Fruit fly (Drosophila melanogaster) whole organism, prepupa: ENCODE results near the gene mRpL27.
A peak's percentile ranks its signal among the peaks of the same experiment; 100 is the strongest.

Experiments used
- Blimp-1 ChIP-seq: fragments of 200-800 bp; sonication (Bioruptor generic); optimal IDR thresholded peaks from 3 replicates; lab custom pipeline; 2017; ENCODE audit warnings: missing biosample characterization, missing genetic modification characterization, mild to moderate bottlenecking, moderate library complexity, missing genetic modification reagents
- CG10631 ChIP-seq: fragments of 200-800 bp; sonication (Bioruptor generic); optimal IDR thresholded peaks from 2 replicates; lab custom pipeline; 2016; ENCODE audit warnings: missing biosample characterization, missing genetic modification characterization
- CG11294 ChIP-seq: fragments of 200-800 bp; sonication (Bioruptor generic); IDR thresholded peaks from 2 replicates; pipeline ENCODE4 v1.3.6; 2022; ENCODE audit warnings: missing biosample characterization, missing genetic modification characterization
- CG11762 ChIP-seq: fragments of 200-800 bp; sonication (Bioruptor generic); optimal IDR thresholded peaks from 3 replicates; lab custom pipeline; 2016; ENCODE audit warnings: missing biosample characterization, missing genetic modification characterization; ENCODE audit not compliant: insufficient read depth
- CG11902 ChIP-seq: fragments of 200-800 bp; sonication (Bioruptor generic); optimal IDR thresholded peaks from 3 replicates; lab custom pipeline; 2016; ENCODE audit warnings: missing biosample characterization, missing genetic modification characterization
- CG15336 ChIP-seq: fragments of 200-800 bp; sonication (Bioruptor generic); IDR thresholded peaks from 2 replicates; pipeline ENCODE4 v1.3.6; 2022; ENCODE audit warnings: missing biosample characterization, missing genetic modification characterization
- CG1621 ChIP-seq: fragments of 200-800 bp; sonication (Bioruptor generic); optimal IDR thresholded peaks from 3 replicates; lab custom pipeline; 2018; ENCODE audit warnings: missing biosample characterization, mild to moderate bottlenecking, missing genetic modification characterization
- CG16779 ChIP-seq: fragments of 200-800 bp; sonication (Bioruptor generic); optimal IDR thresholded peaks from 3 replicates; lab custom pipeline; 2017; ENCODE audit warnings: missing biosample characterization, mild to moderate bottlenecking, missing genetic modification characterization
- CG31627 ChIP-seq: fragments of 200-800 bp; sonication (Bioruptor generic); optimal IDR thresholded peaks from 3 replicates; lab custom pipeline; 2016; ENCODE audit warnings: missing biosample characterization, missing genetic modification characterization
- CG32006 ChIP-seq: fragments of 200-800 bp; sonication (Bioruptor generic); optimal IDR thresholded peaks from 3 replicates; lab custom pipeline; 2017; ENCODE audit warnings: missing biosample characterization, mild to moderate bottlenecking, missing genetic modification characterization
- CG34406 ChIP-seq: fragments of 200-800 bp; sonication (Bioruptor generic); optimal IDR thresholded peaks from 3 replicates; lab custom pipeline; 2016; ENCODE audit warnings: missing biosample characterization, missing genetic modification characterization
- CG4318 ChIP-seq: fragments of 200-800 bp; sonication (Bioruptor generic); optimal IDR thresholded peaks from 3 replicates; lab custom pipeline; 2017; ENCODE audit warnings: missing biosample characterization, mild to moderate bottlenecking, missing genetic modification characterization
- CG6163 ChIP-seq: fragments of 200-800 bp; sonication (Bioruptor generic); IDR thresholded peaks from 3 replicates; pipeline ENCODE4 v1.3.6; 2022; ENCODE audit warnings: missing biosample characterization, missing genetic modification characterization
- CG6276 ChIP-seq: fragments of 200-800 bp; sonication (Bioruptor generic); optimal IDR thresholded peaks from 2 replicates; lab custom pipeline; 2017; ENCODE audit warnings: missing biosample characterization, mild to moderate bottlenecking, missing genetic modification characterization
- CG6808 ChIP-seq: fragments of 200-800 bp; sonication (Bioruptor generic); optimal IDR thresholded peaks from 3 replicates; lab custom pipeline; 2017; ENCODE audit warnings: missing biosample characterization, missing genetic modification characterization, mild to moderate bottlenecking, moderate library complexity, missing genetic modification reagents
- CG7368 ChIP-seq: fragments of 200-800 bp; sonication (Bioruptor generic); optimal IDR thresholded peaks from 3 replicates; lab custom pipeline; 2016; ENCODE audit warnings: missing biosample characterization, missing genetic modification characterization
- CG8119 ChIP-seq: fragments of 200-800 bp; sonication (Bioruptor generic); IDR thresholded peaks from 3 replicates; pipeline ENCODE4 v1.3.6; 2022; ENCODE audit warnings: missing biosample characterization, missing genetic modification characterization
- CG8319 ChIP-seq: fragments of 200-800 bp; sonication (Bioruptor generic); optimal IDR thresholded peaks from 3 replicates; lab custom pipeline; 2016; ENCODE audit warnings: missing biosample characterization, missing genetic modification characterization
- CG8632 ChIP-seq: fragments of 200-800 bp; sonication (Bioruptor generic); optimal IDR thresholded peaks from 3 replicates; lab custom pipeline; 2016; ENCODE audit warnings: missing biosample characterization, missing genetic modification characterization
- CG9139 ChIP-seq: fragments of 200-800 bp; sonication (Bioruptor generic); optimal IDR thresholded peaks from 3 replicates; lab custom pipeline; 2017; ENCODE audit warnings: missing biosample characterization, mild to moderate bottlenecking, missing genetic modification characterization
- Eip78C ChIP-seq: fragments of 200-800 bp; sonication (Bioruptor generic); peaks from one replicate; lab custom pipeline; 2016; ENCODE audit warnings: missing biosample characterization, missing genetic modification characterization
- Eip93F ChIP-seq: fragments of 200-800 bp; sonication (Bioruptor generic); optimal IDR thresholded peaks from 2 replicates; lab custom pipeline; 2016; ENCODE audit warnings: missing biosample characterization, mild to moderate bottlenecking, missing genetic modification characterization
- Ets21C ChIP-seq: fragments of 200-800 bp; sonication (Bioruptor generic); optimal IDR thresholded peaks from 3 replicates; lab custom pipeline; 2016; ENCODE audit warnings: missing biosample characterization, missing genetic modification characterization
- Ets96B ChIP-seq: fragments of 200-800 bp; optimal IDR thresholded peaks from 2 replicates; lab custom pipeline; 2019; ENCODE audit warnings: missing biosample characterization, mild to moderate bottlenecking, missing genetic modification characterization, moderate library complexity
- Hr38 ChIP-seq: sonication (Bioruptor generic); optimal IDR thresholded peaks from 2 replicates; lab custom pipeline; 2016; ENCODE audit warnings: missing biosample characterization, missing genetic modification characterization
- Hr39 ChIP-seq: fragments of 200-800 bp; sonication (Bioruptor generic); optimal IDR thresholded peaks from 2 replicates; lab custom pipeline; 2016; ENCODE audit warnings: missing biosample characterization, missing genetic modification characterization
- Hr4 ChIP-seq: fragments of 200-800 bp; sonication (Bioruptor generic); optimal IDR thresholded peaks from 3 replicates; lab custom pipeline; 2016; ENCODE audit warnings: missing biosample characterization, missing genetic modification characterization
- Met ChIP-seq: fragments of 200-800 bp; sonication (Bioruptor generic); optimal IDR thresholded peaks from 3 replicates; lab custom pipeline; 2016; ENCODE audit warnings: missing biosample characterization, missing genetic modification characterization
- OdsH ChIP-seq: fragments of 200-800 bp; sonication (Bioruptor generic); optimal IDR thresholded peaks from 3 replicates; lab custom pipeline; 2016; ENCODE audit warnings: missing biosample characterization, missing genetic modification characterization
- Smox ChIP-seq: fragments of 200-800 bp; sonication (Bioruptor generic); optimal IDR thresholded peaks from 3 replicates; lab custom pipeline; 2016; ENCODE audit warnings: missing biosample characterization, missing genetic modification characterization
- Sox102F ChIP-seq: fragments of 200-800 bp; sonication (Bioruptor generic); optimal IDR thresholded peaks from 2 replicates; lab custom pipeline; 2016; ENCODE audit warnings: missing biosample characterization, mild to moderate bottlenecking, missing genetic modification characterization
- achi ChIP-seq: fragments of 200-800 bp; sonication (Bioruptor generic); optimal IDR thresholded peaks from 3 replicates; lab custom pipeline; 2016; ENCODE audit warnings: missing biosample characterization, missing genetic modification characterization
- acj6 ChIP-seq: fragments of 200-800 bp; sonication (Bioruptor generic); optimal IDR thresholded peaks from 3 replicates; lab custom pipeline; 2016; ENCODE audit warnings: missing biosample characterization, missing genetic modification characterization
- cyc ChIP-seq: fragments of 200-800 bp; sonication (Bioruptor generic); optimal IDR thresholded peaks from 3 replicates; lab custom pipeline; 2016; ENCODE audit warnings: missing biosample characterization, missing genetic modification characterization
- dsx ChIP-seq: fragments of 200-800 bp; optimal IDR thresholded peaks from 3 replicates; lab custom pipeline; 2019; ENCODE audit warnings: missing biosample characterization, mild to moderate bottlenecking, missing genetic modification characterization, moderate library complexity; ENCODE audit not compliant: poor library complexity, severe bottlenecking
- eg ChIP-seq: fragments of 200-800 bp; sonication (Bioruptor generic); IDR thresholded peaks from 3 replicates; pipeline ENCODE4 v1.3.6; 2022; ENCODE audit warnings: missing biosample characterization, missing genetic modification characterization
- fd59A ChIP-seq: fragments of 200-800 bp; sonication (Bioruptor generic); optimal IDR thresholded peaks from 2 replicates; lab custom pipeline; 2017; ENCODE audit warnings: missing biosample characterization, mild to moderate bottlenecking, missing genetic modification characterization, missing genetic modification reagents
- fd85E ChIP-seq: fragments of 200-800 bp; sonication (Bioruptor generic); optimal IDR thresholded peaks from 3 replicates; lab custom pipeline; 2016; ENCODE audit warnings: missing biosample characterization, missing genetic modification characterization
- lz ChIP-seq: fragments of 200-800 bp; sonication (Bioruptor generic); optimal IDR thresholded peaks from 3 replicates; lab custom pipeline; 2016; ENCODE audit warnings: missing biosample characterization, missing genetic modification characterization
- net ChIP-seq: fragments of 200-800 bp; sonication (Bioruptor generic); optimal IDR thresholded peaks from 3 replicates; lab custom pipeline; 2016; ENCODE audit warnings: missing biosample characterization, missing genetic modification characterization
- pdm3 ChIP-seq: fragments of 200-800 bp; sonication (Bioruptor generic); optimal IDR thresholded peaks from 3 replicates; lab custom pipeline; 2016; ENCODE audit warnings: missing biosample characterization, missing genetic modification characterization
- salr ChIP-seq, 2 experiments: fragments of 200-800 bp; sonication (Bioruptor generic); optimal IDR thresholded peaks; 3 replicates each; lab custom pipeline; 2016 to 2018; ENCODE audit warnings: missing biosample characterization in 2 of 2, missing genetic modification characterization in 2 of 2, mild to moderate bottlenecking in 1 of 2
- spab ChIP-seq: fragments of 200-800 bp; sonication (Bioruptor generic); optimal IDR thresholded peaks from 2 replicates; lab custom pipeline; 2017; ENCODE audit warnings: missing biosample characterization, mild to moderate bottlenecking, missing genetic modification characterization, missing genetic modification reagents
- ss ChIP-seq, 2 experiments: fragments of 200-800 bp; sonication (Bioruptor generic); optimal IDR thresholded peaks; 2 replicates in 1 of 2; 3 replicates in 1 of 2; lab custom pipeline; 2017 to 2018; ENCODE audit warnings: mild to moderate bottlenecking in 2 of 2, missing biosample characterization in 2 of 2, missing genetic modification characterization in 2 of 2, moderate library complexity in 1 of 2
- topi ChIP-seq: fragments of 200-800 bp; sonication (Bioruptor generic); optimal IDR thresholded peaks from 3 replicates; lab custom pipeline; 2016; ENCODE audit warnings: missing biosample characterization, missing genetic modification characterization
- vri ChIP-seq: fragments of 200-800 bp; sonication (Bioruptor generic); optimal IDR thresholded peaks from 3 replicates; lab custom pipeline; 2016; ENCODE audit warnings: missing biosample characterization, mild to moderate bottlenecking, missing genetic modification characterization

The mRpL27 gene

DNA sequence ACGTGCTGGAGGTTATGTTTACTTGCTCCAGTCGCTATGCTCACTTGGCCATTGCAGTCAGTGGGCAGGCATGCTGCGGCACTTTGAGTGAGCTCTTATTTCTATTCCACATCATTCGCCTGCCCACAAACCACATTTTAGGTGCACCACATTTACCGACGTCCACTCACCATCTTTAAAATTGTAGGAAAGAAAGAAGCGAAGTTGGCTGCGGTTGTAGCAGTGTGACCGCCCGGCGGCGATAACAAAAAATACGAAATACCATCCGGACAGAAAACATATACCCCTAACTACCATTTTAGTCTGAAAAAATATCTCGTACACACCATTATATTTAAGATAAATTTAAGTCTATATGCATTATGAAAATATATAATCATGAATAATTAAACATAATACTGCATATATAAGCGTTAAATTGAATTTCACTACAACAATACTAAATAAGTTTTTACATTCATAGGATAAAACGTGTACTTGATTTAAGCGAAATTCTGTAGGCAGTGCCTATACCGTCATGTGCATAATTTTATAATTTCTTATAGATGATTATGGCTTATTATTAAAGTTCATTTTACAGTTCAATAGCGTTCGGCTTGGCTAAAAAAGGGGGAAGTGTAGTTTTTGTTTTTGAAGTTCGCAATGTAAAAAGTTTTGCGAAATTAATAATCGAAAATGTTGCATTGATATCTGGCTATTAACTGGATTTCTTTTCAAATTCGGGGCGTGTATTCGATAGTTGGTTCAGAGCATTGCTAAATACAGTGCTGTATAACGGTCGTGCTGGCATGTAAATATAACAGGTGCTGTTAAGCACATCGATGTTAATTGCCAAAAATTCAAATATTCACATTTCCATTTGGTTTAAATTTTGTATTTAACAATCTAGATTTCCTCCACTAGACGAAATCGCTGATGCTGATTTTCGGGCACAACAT, 1.1 kb downstream of the mRpL27 start, which contains the start of gene RpL27A (continued):
- peak; percentile 37 for TF ChIP-seq fd59A
- peak; percentile 70 for TF ChIP-seq cyc (GFP tag; lab: Kevin White, UChicago)
- TF ChIP-seq acj6 (GFP tag; lab: Kevin White, UChicago): peak; percentile 61
- peak; percentile 87 for TF ChIP-seq CG6163 (GFP tag; lab: Robert Waterston, UW)
- TF ChIP-seq CG15336 (GFP tag; lab: Robert Waterston, UW): peak; percentile 69
- no peak for TF ChIP-seq CG16779 (tag; lab: Kevin White, UChicago)
- peak; percentile 72 for TF ChIP-seq lz (GFP tag; lab: Kevin White, UChicago)
- TF ChIP-seq OdsH (GFP tag; lab: Kevin White, UChicago): peak; percentile 70
- TF ChIP-seq Eip93F (GFP tag; lab: Kevin White, UChicago): no peak
- peak; percentile 70 to 75 for TF ChIP-seq ss (GFP tag; optimal IDR thresholded peaks at IDR 0.05; lab: Kevin White, UChicago)
- TF ChIP-seq topi: peak; percentile 58
- TF ChIP-seq Met (GFP tag; lab: Kevin White, UChicago): peak; percentile 80
- TF ChIP-seq CG8319 (GFP tag; lab: Kevin White, UChicago): no peak
- peak; percentile 72 for TF ChIP-seq CG34406

DNA sequence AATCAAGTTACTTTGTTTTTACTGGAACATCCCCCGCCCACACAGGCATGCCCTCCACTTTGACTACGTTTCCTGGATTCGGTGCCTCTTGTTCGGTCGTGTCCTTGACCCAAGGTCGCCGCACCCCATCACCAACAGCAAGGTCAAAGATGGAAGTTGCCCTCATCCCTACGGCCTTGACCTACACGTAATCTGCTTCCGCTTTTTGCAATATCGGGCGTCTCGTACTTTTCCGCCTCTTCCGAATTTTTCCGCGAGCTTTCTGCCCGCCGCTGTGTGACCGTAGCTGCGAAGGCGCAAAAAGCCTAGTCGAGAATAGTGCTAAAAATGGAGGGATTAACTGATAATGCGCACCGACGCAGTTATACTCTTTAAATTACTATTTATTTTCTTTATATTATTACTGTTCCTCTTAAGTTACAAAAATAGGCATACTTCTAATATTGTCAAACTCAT, 2.9 kb downstream of the mRpL27 start, which contains the start of gene Gs1l:
Gs1l (minus strand) TSS at position 269 of the 456 bp plus-strand sequence.
- TF ChIP-seq Sox102F (GFP tag; lab: Kevin White, UChicago) (no peak), Ets21C (GFP tag; lab: Kevin White, UChicago) (no peak), CG32006 (no peak), eg (GFP tag; lab: Robert Waterston, UW) (peak; percentile 53; the same call in 1 of the 3 replicates), CG8632 (GFP tag; lab: Kevin White, UChicago) (no peak), CG11294 (GFP tag; lab: Robert Waterston, UW) (no peak), CG6808 (no peak), Smox (GFP tag; lab: Kevin White, UChicago) (no peak), salr (GFP tag; optimal IDR thresholded peaks at IDR 0.05; lab: Kevin White, UChicago) (no peak), fd59A (no peak), Eip78C (peak; percentile 71), achi (GFP tag; lab: Kevin White, UChicago) (no peak), acj6 (GFP tag; lab: Kevin White, UChicago) (no peak), CG9139 (no peak), Hr38 (GFP tag; lab: Kevin White, UChicago) (no peak), Hr4 (GFP tag; lab: Kevin White, UChicago) (no peak), dsx (GFP tag; lab: Kevin White, UChicago) (peak; percentile 80), Hr39 (GFP tag; lab: Kevin White, UChicago) (no peak), topi (peak; percentile 24), Ets96B (tag; lab: Kevin White, UChicago) (no peak), CG6276 (no peak), Blimp-1 (GFP tag; lab: Kevin White, UChicago) (no peak), CG34406 (no peak), CG4318 (GFP tag; lab: Kevin White, UChicago) (no peak), spab (GFP tag; lab: Kevin White, UChicago) (no peak), CG31627 (no peak), pdm3 (GFP tag; lab: Kevin White, UChicago) (no peak), net (GFP tag; lab: Kevin White, UChicago) (no peak), Met (GFP tag; lab: Kevin White, UChicago) (peak; percentile 1), CG8319 (GFP tag; lab: Kevin White, UChicago) (no peak), ss (GFP tag; optimal IDR thresholded peaks at IDR 0.05; lab: Kevin White, UChicago) (peak; percentile 16 to 37), CG10631 (GFP tag; lab: Kevin White, UChicago) (no peak), CG8119 (no peak), CG11902 (no peak), CG1621 (peak; percentile 35), CG6163 (GFP tag; lab: Robert Waterston, UW) (0 out of 3 replicates have a peak, but pooled peaks have one; percentile 26), CG7368 (GFP tag; lab: Kevin White, UChicago) (no peak), fd85E (GFP tag; lab: Kevin White, UChicago) (no peak), cyc (GFP tag; lab: Kevin White, UChicago) (no peak), OdsH (GFP tag; lab: Kevin White, UChicago) (peak; percentile 2), vri (GFP tag; lab: Kevin White, UChicago) (peak; percentile 44), CG11762 (no peak)
